Worm (Caenorhabditis elegans) whole organism, young adult: Measurements from ENCODE around the gene C54F6.6.

ENCODE experiments used
- B0019.2 ChIP-seq: fragments of 200-800 bp; sonication (Bioruptor generic); conservative IDR thresholded peaks from 2 replicates; pipeline ENCODE4 v1.3.6; 2022; ENCODE audit warnings: missing genetic modification reagents, missing genetic modification characterization, missing compliant biosample characterization
- B0261.1 ChIP-seq: sonication (generic microtip); optimal IDR thresholded peaks from 2 replicates; lab custom pipeline; 2016; ENCODE audit warnings: mild to moderate bottlenecking, missing genetic modification characterization, moderate library complexity, missing compliant biosample characterization
- C06A6.2 ChIP-seq: fragments of 200-800 bp; sonication (Bioruptor generic); conservative IDR thresholded peaks from 2 replicates; pipeline ENCODE4 v1.3.6; 2022; ENCODE audit warnings: missing genetic modification characterization, missing compliant biosample characterization
- D2030.7 ChIP-seq: fragments of 200-800 bp; sonication (Bioruptor generic); IDR thresholded peaks from 2 replicates; pipeline ENCODE4 v1.3.6; 2022; ENCODE audit warnings: missing genetic modification reagents, missing genetic modification characterization, missing compliant biosample characterization
- F10E7.11 ChIP-seq: sonication (generic microtip); optimal IDR thresholded peaks from 2 replicates; lab custom pipeline; 2017; ENCODE audit warnings: mild to moderate bottlenecking, missing genetic modification characterization, moderate library complexity, missing compliant biosample characterization
- F23B12.7 ChIP-seq: sonication (generic microtip); optimal IDR thresholded peaks from 2 replicates; lab custom pipeline; 2017; ENCODE audit warnings: missing genetic modification characterization, mild to moderate bottlenecking, missing compliant biosample characterization, antibody characterized with exemption, moderate library complexity; ENCODE audit not compliant: insufficient read depth
- F37B4.10 ChIP-seq: fragments of 200-800 bp; sonication (Bioruptor generic); IDR thresholded peaks from 2 replicates; pipeline ENCODE4 v1.3.6; 2022; ENCODE audit warnings: missing genetic modification characterization, missing compliant biosample characterization
- F39B2.1 ChIP-seq: fragments of 200-800 bp; sonication (Bioruptor generic); IDR thresholded peaks from 2 replicates; pipeline ENCODE4 v1.3.6; 2022; ENCODE audit warnings: missing genetic modification reagents, missing genetic modification characterization, missing compliant biosample characterization
- F49E8.2 ChIP-seq: sonication (generic microtip); optimal IDR thresholded peaks from 3 replicates; lab custom pipeline; 2017; ENCODE audit warnings: missing genetic modification characterization, mild to moderate bottlenecking, missing compliant biosample characterization, antibody characterized with exemption, moderate library complexity; ENCODE audit not compliant: insufficient read depth
- F52B5.7 ChIP-seq: sonication (generic microtip); optimal IDR thresholded peaks from 2 replicates; lab custom pipeline; 2016; ENCODE audit warnings: mild to moderate bottlenecking, missing genetic modification characterization, missing compliant biosample characterization
- Y53F4B.3 ChIP-seq: fragments of 200-800 bp; sonication (Bioruptor generic); IDR thresholded peaks from 2 replicates; pipeline ENCODE4 v1.3.6; 2022; ENCODE audit warnings: missing genetic modification reagents, missing genetic modification characterization, missing compliant biosample characterization
- Y56A3A.18 ChIP-seq: fragments of 200-800 bp; sonication (Bioruptor generic); IDR thresholded peaks from 2 replicates; pipeline ENCODE4 v1.3.6; 2022; ENCODE audit warnings: missing genetic modification reagents, missing genetic modification characterization, missing compliant biosample characterization
- Y67H2A.10 ChIP-seq: fragments of 200-800 bp; sonication (Bioruptor generic); conservative IDR thresholded peaks from 2 replicates; pipeline ENCODE4 v1.3.6; 2022; ENCODE audit warnings: missing genetic modification reagents, missing genetic modification characterization, missing compliant biosample characterization
- athp-1 ChIP-seq: sonication (generic microtip); optimal IDR thresholded peaks from 2 replicates; lab custom pipeline; 2017; ENCODE audit warnings: mild to moderate bottlenecking, missing genetic modification characterization, missing compliant biosample characterization
- ccch-3 ChIP-seq: fragments of 200-800 bp; sonication (Bioruptor generic); optimal IDR thresholded peaks from 2 replicates; lab custom pipeline; 2018; ENCODE audit warnings: mild to moderate bottlenecking, missing genetic modification characterization, missing compliant biosample characterization
- ceh-100 ChIP-seq: fragments of 200-800 bp; sonication (Bioruptor generic); IDR thresholded peaks from 2 replicates; pipeline ENCODE4 v1.3.6; 2022; ENCODE audit warnings: missing genetic modification reagents, missing genetic modification characterization, missing compliant biosample characterization
- ceh-40 ChIP-seq: fragments of 200-800 bp; sonication (Bioruptor generic); IDR thresholded peaks from 2 replicates; pipeline ENCODE4 v1.3.6; 2022; ENCODE audit warnings: missing genetic modification characterization, missing compliant biosample characterization
- ceh-58 ChIP-seq: fragments of 200-800 bp; sonication (Bioruptor generic); IDR thresholded peaks from 2 replicates; pipeline ENCODE4 v1.3.6; 2022; ENCODE audit warnings: missing genetic modification characterization, missing compliant biosample characterization
- die-1 ChIP-seq: sonication (generic microtip); optimal IDR thresholded peaks from 2 replicates; lab custom pipeline; 2016; ENCODE audit warnings: missing genotype, mild to moderate bottlenecking, missing genetic modification characterization, missing compliant biosample characterization
- dox-1 ChIP-seq: fragments of 200-800 bp; sonication (Bioruptor generic); IDR thresholded peaks from 2 replicates; pipeline ENCODE4 v1.3.6; 2022; ENCODE audit warnings: missing genetic modification reagents, missing genetic modification characterization, missing compliant biosample characterization
- efl-1 ChIP-seq: fragments of 150-350 bp; optimal IDR thresholded peaks from 2 replicates; lab custom pipeline; 2014; ENCODE audit warnings: missing biosample characterization, missing genetic modification reagents, missing genetic modification characterization
- egl-44 ChIP-seq: fragments of 200-800 bp; sonication (Bioruptor generic); IDR thresholded peaks from 2 replicates; pipeline ENCODE4 v1.3.6; 2022; ENCODE audit warnings: missing genetic modification reagents, missing genetic modification characterization, missing compliant biosample characterization
- egrh-3 ChIP-seq: fragments of 200-800 bp; sonication (Bioruptor generic); IDR thresholded peaks from 2 replicates; pipeline ENCODE4 v1.3.6; 2022; ENCODE audit warnings: missing genetic modification reagents, missing genetic modification characterization, missing compliant biosample characterization
- him-1 ChIP-seq: sonication (generic microtip); optimal IDR thresholded peaks from 2 replicates; lab custom pipeline; 2016; ENCODE audit warnings: missing genotype, missing genetic modification reagents, missing genetic modification characterization, missing compliant biosample characterization
- hlh-12 ChIP-seq: sonication (generic microtip); optimal IDR thresholded peaks from 2 replicates; lab custom pipeline; 2016; ENCODE audit warnings: missing genetic modification characterization, missing compliant biosample characterization
- hlh-26 ChIP-seq: fragments of 200-800 bp; sonication (Bioruptor generic); conservative IDR thresholded peaks from 2 replicates; pipeline ENCODE4 v1.3.6; 2022; ENCODE audit warnings: missing genetic modification reagents, missing genetic modification characterization, missing compliant biosample characterization
- hsf-1 ChIP-seq: fragments of 200-800 bp; sonication (Bioruptor generic); IDR thresholded peaks from 2 replicates; pipeline ENCODE4 v1.3.6; 2022; ENCODE audit warnings: missing genetic modification reagents, missing genetic modification characterization, missing compliant biosample characterization
- lag-1 ChIP-seq: fragments of 200-800 bp; sonication (Bioruptor generic); IDR thresholded peaks from 2 replicates; pipeline ENCODE4 v1.3.6; 2022; ENCODE audit warnings: missing genetic modification reagents, missing genetic modification characterization, missing compliant biosample characterization
- lin-26 ChIP-seq: fragments of 200-800 bp; sonication (Bioruptor generic); IDR thresholded peaks from 2 replicates; pipeline ENCODE4 v1.3.6; 2022; ENCODE audit warnings: missing genetic modification reagents, missing genetic modification characterization, missing compliant biosample characterization
- lir-1 ChIP-seq: fragments of 200-800 bp; sonication (Bioruptor generic); conservative IDR thresholded peaks from 2 replicates; pipeline ENCODE4 v1.3.6; 2022; ENCODE audit warnings: missing genetic modification reagents, missing genetic modification characterization, missing compliant biosample characterization
- lsl-1 ChIP-seq: fragments of 200-800 bp; sonication (Bioruptor generic); optimal IDR thresholded peaks from 2 replicates; lab custom pipeline; 2018; ENCODE audit warnings: mild to moderate bottlenecking, missing genetic modification characterization, moderate library complexity, missing compliant biosample characterization
- lsy-27 ChIP-seq: sonication (generic microtip); optimal IDR thresholded peaks from 2 replicates; lab custom pipeline; 2017; ENCODE audit warnings: missing genetic modification characterization, mild to moderate bottlenecking, missing compliant biosample characterization, antibody characterized with exemption, missing genotype, borderline replicate concordance; ENCODE audit not compliant: insufficient read depth
- mcd-1 ChIP-seq: fragments of 200-800 bp; sonication (Bioruptor generic); IDR thresholded peaks from 2 replicates; pipeline ENCODE4 v1.3.6; 2022; ENCODE audit warnings: missing genetic modification reagents, missing genetic modification characterization, missing compliant biosample characterization
- nfya-2 ChIP-seq: fragments of 200-800 bp; sonication (Bioruptor generic); IDR thresholded peaks from 2 replicates; pipeline ENCODE4 v1.3.6; 2022; ENCODE audit warnings: missing genetic modification reagents, missing genetic modification characterization, missing compliant biosample characterization
- nfyb-1 ChIP-seq: fragments of 200-800 bp; sonication (Bioruptor generic); IDR thresholded peaks from 2 replicates; pipeline ENCODE4 v1.3.6; 2022; ENCODE audit warnings: missing genetic modification reagents, missing genetic modification characterization, missing compliant biosample characterization
- pbrm-1 ChIP-seq: fragments of 200-800 bp; sonication (Bioruptor generic); IDR thresholded peaks from 2 replicates; pipeline ENCODE4 v1.3.6; 2022; ENCODE audit warnings: missing genetic modification reagents, missing genetic modification characterization, missing compliant biosample characterization
- rpc-1 ChIP-seq, 2 experiments: fragments of 150-350 bp in 1 of 2; sonication (generic microtip) in 1 of 2; optimal IDR thresholded peaks; 2 replicates each; lab custom pipeline; 2014 to 2018; ENCODE audit warnings: missing biosample characterization in 1 of 2, missing genetic modification characterization in 1 of 2, missing genetic modification reagents in 1 of 2, missing genotype in 1 of 2
- snpc-3.4 ChIP-seq: sonication (generic microtip); optimal IDR thresholded peaks from 2 replicates; lab custom pipeline; 2017; ENCODE audit warnings: missing genetic modification characterization, mild to moderate bottlenecking, missing compliant biosample characterization, antibody characterized with exemption, moderate library complexity, missing genotype, missing genetic modification reagents
- snpc-4 ChIP-seq, 5 experiments: fragments of 150-350 bp in 1 of 5; sonication (generic microtip) in 4 of 5; optimal IDR thresholded peaks; 2 replicates each; lab custom pipeline; 2014 to 2018; ENCODE audit warnings: missing genetic modification characterization in 5 of 5, missing biosample characterization in 3 of 5, antibody characterized with exemption in 2 of 5, mild to moderate bottlenecking in 2 of 5, missing compliant biosample characterization in 2 of 5, missing genotype in 2 of 5, moderate library complexity in 2 of 5, missing genetic modification reagents in 1 of 5
- somi-1 ChIP-seq: fragments of 200-800 bp; sonication (Bioruptor generic); optimal IDR thresholded peaks from 2 replicates; lab custom pipeline; 2018; ENCODE audit warnings: mild to moderate bottlenecking, missing genetic modification characterization, missing compliant biosample characterization
- tbp1 ChIP-seq: fragments of 200-800 bp; sonication (Bioruptor generic); optimal IDR thresholded peaks from 2 replicates; lab custom pipeline; 2018; ENCODE audit warnings: mild to moderate bottlenecking, missing genetic modification characterization, missing compliant biosample characterization
- tbx-9 ChIP-seq: sonication (generic microtip); optimal IDR thresholded peaks from 2 replicates; lab custom pipeline; 2016; ENCODE audit warnings: borderline replicate concordance, missing genetic modification characterization, inconsistent platforms, missing compliant biosample characterization
- zfh-2 ChIP-seq: fragments of 200-800 bp; sonication (Bioruptor generic); conservative IDR thresholded peaks from 2 replicates; pipeline ENCODE4 v1.3.6; 2022; ENCODE audit warnings: missing genetic modification reagents, missing genetic modification characterization, missing compliant biosample characterization
- ztf-18 ChIP-seq: sonication (generic microtip); optimal IDR thresholded peaks from 2 replicates; lab custom pipeline; 2016; ENCODE audit warnings: missing genotype, mild to moderate bottlenecking, missing genetic modification characterization, missing compliant biosample characterization
- ztf-22 ChIP-seq: fragments of 200-800 bp; sonication (Bioruptor generic); optimal IDR thresholded peaks from 2 replicates; lab custom pipeline; 2018; ENCODE audit warnings: mild to moderate bottlenecking, missing genetic modification characterization, moderate library complexity, missing compliant biosample characterization
- ztf-26 ChIP-seq: sonication (generic microtip); optimal IDR thresholded peaks from 2 replicates; lab custom pipeline; 2017; ENCODE audit warnings: missing genetic modification characterization, missing compliant biosample characterization

Gene C54F6.6

ce11 chrV:7501194-7501593, 22.3 kb upstream of the C54F6.6 start:
- TF ChIP-seq snpc-3.4 (no peak), ceh-100 (no peak), hlh-12 (tag; lab: Kevin White, UChicago) (no peak), C06A6.2 (GFP tag; lab: Robert Waterston, UW) (no peak), F37B4.10 (GFP tag; lab: Robert Waterston, UW) (no peak), dox-1 (GFP tag; lab: Robert Waterston, UW) (no peak), snpc-4 (GFP tag; optimal IDR thresholded peaks at IDR 0.05; lab: Kevin White, UChicago) (no peak), snpc-4 (tag; optimal IDR thresholded peaks at IDR 0.05; lab: Kevin White, UChicago) (no peak), ztf-18 (tag; lab: Kevin White, UChicago) (no peak), ccch-3 (GFP tag; lab: Kevin White, UChicago) (no peak), B0019.2 (GFP tag; lab: Robert Waterston, UW) (no peak), ztf-22 (GFP tag; lab: Kevin White, UChicago) (no peak), lsl-1 (no peak), tbx-9 (no peak), Y53F4B.3 (no peak), F39B2.1 (GFP tag; lab: Robert Waterston, UW) (no peak), ceh-58 (GFP tag; lab: Robert Waterston, UW) (no peak), F49E8.2 (no peak), Y67H2A.10 (GFP tag; lab: Robert Waterston, UW) (no peak), egl-44 (GFP tag; lab: Robert Waterston, UW) (no peak), egrh-3 (no peak)
- TF ChIP-seq, all 124 proteins: peak for 0

ce11 chrV:7504271-7504670, 19.2 kb upstream of the C54F6.6 start, which contains the start of gene srh-229:
Gene srh-229 (minus strand): TSS chrV:7504371.
- no peak for TF ChIP-seq mcd-1
- no peak for TF ChIP-seq lin-26 (GFP tag; lab: Robert Waterston, UW)
- TF ChIP-seq lsy-27 = no peak
- no peak for TF ChIP-seq somi-1 (GFP tag; lab: Kevin White, UChicago)
- no peak for TF ChIP-seq hsf-1 (GFP tag; lab: Robert Waterston, UW)
- no peak for TF ChIP-seq F10E7.11 (tag; lab: Kevin White, UChicago)
- no peak for TF ChIP-seq hlh-26 (GFP tag; lab: Robert Waterston, UW)
- no peak for TF ChIP-seq D2030.7 (GFP tag; lab: Robert Waterston, UW)
- TF ChIP-seq nfya-2 (GFP tag; lab: Robert Waterston, UW) = no peak
- no peak for TF ChIP-seq rpc-1 (optimal IDR thresholded peaks at IDR 0.05; lab: Kevin White, UChicago)
- no peak for TF ChIP-seq rpc-1 (tag; optimal IDR thresholded peaks at IDR 0.05; lab: Kevin White, UChicago)
- TF ChIP-seq C06A6.2 (GFP tag; lab: Robert Waterston, UW) = no peak
- TF ChIP-seq B0261.1 = no peak
- TF ChIP-seq efl-1 (GFP tag; lab: Kevin White, UChicago) = no peak
- TF ChIP-seq, all 124 proteins: peak for 0

- TF ChIP-seq him-1 (tag; lab: Kevin White, UChicago) = peak; percentile 67
- no peak for TF ChIP-seq egrh-3
- TF ChIP-seq Y53F4B.3 = no peak
- peak; percentile 90 for TF ChIP-seq tbp1 (GFP tag; lab: Kevin White, UChicago)
- no peak for TF ChIP-seq die-1
- TF ChIP-seq F52B5.7 = no peak
- TF ChIP-seq Y56A3A.18 (GFP tag; lab: Robert Waterston, UW) = 0 out of 2 replicates have a peak, but pooled peaks have one; percentile 30
- no peak for TF ChIP-seq zfh-2 (GFP tag; lab: Robert Waterston, UW)
- TF ChIP-seq ceh-40 (GFP tag; lab: Robert Waterston, UW) = no peak
- TF ChIP-seq B0261.1 = peak; percentile 71
- TF ChIP-seq lag-1 = no peak
- TF ChIP-seq athp-1 = no peak
- TF ChIP-seq nfyb-1 (GFP tag; lab: Robert Waterston, UW) = no peak
- no peak for TF ChIP-seq lir-1 (GFP tag; lab: Robert Waterston, UW)
- no peak for TF ChIP-seq ztf-26
- no peak for TF ChIP-seq C06A6.2 (GFP tag; lab: Robert Waterston, UW)
- peak; percentile 60 for TF ChIP-seq F23B12.7 (tag; lab: Kevin White, UChicago)
- TF ChIP-seq D2030.7 (GFP tag; lab: Robert Waterston, UW) = 0 out of 2 replicates have a peak, but pooled peaks have one; percentile 44
- TF ChIP-seq pbrm-1 = peak; percentile 31; the same call in 1 of the 2 replicates
These were observed 17.3 kb upstream of the C54F6.6 start for ce11 chrV:7506207-7506606.
